Worm (Caenorhabditis elegans) whole organism, midembryonic: ENCODE results near the gene T27E4.1.

Source experiments
- T22C8.4 ChIP-seq: fragments of 200-800 bp; sonication (Bioruptor generic); IDR thresholded peaks from 2 replicates; pipeline ENCODE4 v1.3.6; 2022; ENCODE audit warnings: missing genetic modification characterization, missing compliant biosample characterization
- cog-1 ChIP-seq: sonication (generic microtip); optimal IDR thresholded peaks from 2 replicates; lab custom pipeline; 2016; ENCODE audit warnings: missing genetic modification characterization, missing compliant biosample characterization
- flt-1 ChIP-seq: fragments of 200-800 bp; sonication (Bioruptor generic); IDR thresholded peaks from 2 replicates; pipeline ENCODE4 v1.3.6; 2022; ENCODE audit warnings: missing genetic modification characterization, missing compliant biosample characterization
- klf-2 ChIP-seq: fragments of 200-800 bp; sonication (Bioruptor generic); conservative IDR thresholded peaks from 2 replicates; pipeline ENCODE4 v1.3.6; 2022; ENCODE audit warnings: missing genetic modification reagents, missing genetic modification characterization, missing compliant biosample characterization
- med-1 ChIP-seq: sonication (generic microtip); optimal IDR thresholded peaks from 2 replicates; lab custom pipeline; 2017; ENCODE audit warnings: missing genetic modification characterization, mild to moderate bottlenecking, missing compliant biosample characterization, antibody characterized with exemption, missing genetic modification reagents; ENCODE audit not compliant: insufficient read depth
- ref-1 ChIP-seq: fragments of 200-800 bp; sonication (Bioruptor generic); conservative IDR thresholded peaks from 2 replicates; pipeline ENCODE4 v1.3.6; 2022; ENCODE audit warnings: missing genetic modification reagents, missing genetic modification characterization, missing compliant biosample characterization
- tab-1 ChIP-seq: fragments of 200-800 bp; sonication (Bioruptor generic); IDR thresholded peaks from 2 replicates; pipeline ENCODE4 v1.3.6; 2022; ENCODE audit warnings: missing genetic modification characterization, missing compliant biosample characterization
- ztf-23 ChIP-seq: fragments of 200-800 bp; sonication (Bioruptor generic); IDR thresholded peaks from 2 replicates; pipeline ENCODE4 v1.3.6; 2022; ENCODE audit warnings: missing genetic modification reagents, missing genetic modification characterization, missing compliant biosample characterization
- ztf-29 ChIP-seq: fragments of 200-800 bp; sonication (Bioruptor generic); IDR thresholded peaks from 2 replicates; pipeline ENCODE4 v1.3.6; 2022; ENCODE audit warnings: missing genetic modification reagents, missing genetic modification characterization, missing compliant biosample characterization

T27E4.1 gene

ce11 chrV:9082350-9082749 is 9.8 kb upstream of the T27E4.1 start:
- TF ChIP-seq tab-1 (GFP tag; lab: Robert Waterston, UW) (no peak), med-1 (no peak), klf-2 (no peak), flt-1 (GFP tag; lab: Robert Waterston, UW) (no peak), ztf-23 (GFP tag; lab: Robert Waterston, UW) (no peak), ref-1 (no peak), T22C8.4 (no peak), cog-1 (tag; lab: Kevin White, UChicago) (no peak), ztf-29 (GFP tag; lab: Robert Waterston, UW) (no peak)

ce11 chrV:9084252-9084651 is 7.9 kb upstream of the T27E4.1 start:
- TF ChIP-seq klf-2 (no peak), flt-1 (GFP tag; lab: Robert Waterston, UW) (no peak), med-1 (no peak), T22C8.4 (no peak), cog-1 (tag; lab: Kevin White, UChicago) (no peak), tab-1 (GFP tag; lab: Robert Waterston, UW) (no peak), ref-1 (no peak), ztf-23 (GFP tag; lab: Robert Waterston, UW) (no peak), ztf-29 (GFP tag; lab: Robert Waterston, UW) (no peak)

ce11 chrV:9085845-9086244 is 6.3 kb upstream of the T27E4.1 start:
- TF ChIP-seq ref-1 (no peak), tab-1 (GFP tag; lab: Robert Waterston, UW) (no peak), cog-1 (tag; lab: Kevin White, UChicago) (no peak), flt-1 (GFP tag; lab: Robert Waterston, UW) (no peak), ztf-23 (GFP tag; lab: Robert Waterston, UW) (no peak), ztf-29 (GFP tag; lab: Robert Waterston, UW) (no peak), T22C8.4 (no peak), med-1 (no peak), klf-2 (no peak)

ce11 chrV:9088758-9089157 is 3.4 kb upstream of the T27E4.1 start:
- peak; percentile 42; the same call in 1 of the 2 replicates for TF ChIP-seq flt-1 (GFP tag; lab: Robert Waterston, UW)
- TF ChIP-seq klf-2 = no peak
- TF ChIP-seq ztf-23 (GFP tag; lab: Robert Waterston, UW) = 0 out of 2 replicates have a peak, but pooled peaks have one; percentile 7

- TF ChIP-seq tab-1 (GFP tag; lab: Robert Waterston, UW) = 0 out of 2 replicates have a peak, but pooled peaks have one; percentile 8
These were observed 1.0 kb upstream of the T27E4.1 start for ce11 chrV:9090824-9091798.

- TF ChIP-seq flt-1 (GFP tag; lab: Robert Waterston, UW) = no peak
- no peak for TF ChIP-seq ztf-29 (GFP tag; lab: Robert Waterston, UW)
- TF ChIP-seq T22C8.4 = no peak
These were observed 2.0 kb downstream of the T27E4.1 start for ce11 chrV:9094060-9094628.

ce11 chrV:9094976-9095375 is 2.8 kb downstream of the T27E4.1 start:
- no peak for TF ChIP-seq cog-1 (tag; lab: Kevin White, UChicago)
- TF ChIP-seq ztf-23 (GFP tag; lab: Robert Waterston, UW) = no peak
- TF ChIP-seq ztf-29 (GFP tag; lab: Robert Waterston, UW) = no peak
- TF ChIP-seq tab-1 (GFP tag; lab: Robert Waterston, UW) = no peak
- no peak for TF ChIP-seq flt-1 (GFP tag; lab: Robert Waterston, UW)

- TF ChIP-seq klf-2 (no peak), tab-1 (GFP tag; lab: Robert Waterston, UW) (no peak), cog-1 (tag; lab: Kevin White, UChicago) (peak; percentile 68), flt-1 (GFP tag; lab: Robert Waterston, UW) (0 out of 2 replicates have a peak, but pooled peaks have one; percentile 8)
These were observed 3.6 kb downstream of the T27E4.1 start, which contains the start of gene F21C10.10 for ce11 chrV:9095613-9096317. Gene F21C10.10, plus strand, starts transcription at chrV:9096267.

- no peak for TF ChIP-seq tab-1 (GFP tag; lab: Robert Waterston, UW)
- no peak for TF ChIP-seq ref-1
- no peak for TF ChIP-seq T22C8.4
- no peak for TF ChIP-seq med-1
- TF ChIP-seq ztf-23 (GFP tag; lab: Robert Waterston, UW) = no peak
- no peak for TF ChIP-seq cog-1 (tag; lab: Kevin White, UChicago)
- no peak for TF ChIP-seq flt-1 (GFP tag; lab: Robert Waterston, UW)
- TF ChIP-seq ztf-29 (GFP tag; lab: Robert Waterston, UW) = no peak
- no peak for TF ChIP-seq klf-2
These were observed 4.5 kb downstream of the T27E4.1 start for ce11 chrV:9096674-9097073.

ce11 chrV:9097213-9097612 is 5.1 kb downstream of the T27E4.1 start:
- TF ChIP-seq klf-2 = no peak
- TF ChIP-seq cog-1 (tag; lab: Kevin White, UChicago) = no peak
- no peak for TF ChIP-seq ref-1
- no peak for TF ChIP-seq flt-1 (GFP tag; lab: Robert Waterston, UW)
